Worm (Caenorhabditis elegans) whole organism, L1 larva: Measurements from ENCODE around the gene R08C7.1.

Experiments
- F16B12.6 ChIP-seq: fragments of 150-350 bp; optimal IDR thresholded peaks from 2 replicates; lab custom pipeline; 2014; ENCODE audit warnings: missing biosample characterization, missing genetic modification characterization
- aly-2 ChIP-seq: fragments of 150-350 bp; optimal IDR thresholded peaks from 2 replicates; lab custom pipeline; 2014; ENCODE audit warnings: missing biosample characterization, missing genetic modification characterization
- ama-1 ChIP-seq: fragments of 150-350 bp; optimal IDR thresholded peaks from 2 replicates; lab custom pipeline; 2014
- blmp-1 ChIP-seq: fragments of 150-350 bp; optimal IDR thresholded peaks from 2 replicates; lab custom pipeline; 2014; ENCODE audit warnings: missing biosample characterization, missing genetic modification characterization
- ceh-63 ChIP-seq: fragments of 200-800 bp; sonication (Bioruptor generic); optimal IDR thresholded peaks from 2 replicates; lab custom pipeline; 2018; ENCODE audit warnings: mild to moderate bottlenecking, missing genetic modification characterization, missing compliant biosample characterization
- dpl-1 ChIP-seq, 3 experiments: fragments of 150-350 bp in 2 of 3; sonication (generic microtip) in 1 of 3; optimal IDR thresholded peaks; 2 replicates each; lab custom pipeline; 2014 to 2017; ENCODE audit warnings: missing biosample characterization in 3 of 3, missing genetic modification characterization in 3 of 3, missing genetic modification reagents in 3 of 3
- dsc-1 ChIP-seq: sonication (generic microtip); optimal IDR thresholded peaks from 2 replicates; lab custom pipeline; 2016; ENCODE audit warnings: mild to moderate bottlenecking, missing genetic modification characterization, missing compliant biosample characterization
- efl-1 ChIP-seq, 4 experiments: fragments of 150-350 bp; optimal IDR thresholded peaks in 3 of 4; peaks in 1 of 4; 1 replicate in 1 of 4; 2 replicates in 3 of 4; lab custom pipeline; 2014; ENCODE audit warnings: missing biosample characterization in 2 of 4, missing genetic modification characterization in 2 of 4, missing genetic modification reagents in 2 of 4
- efl-3 ChIP-seq: fragments of 200-800 bp; sonication (Bioruptor generic); optimal IDR thresholded peaks from 2 replicates; lab custom pipeline; 2018; ENCODE audit warnings: mild to moderate bottlenecking, missing genetic modification characterization, missing compliant biosample characterization
- egl-13 ChIP-seq: sonication (generic microtip); optimal IDR thresholded peaks from 2 replicates; lab custom pipeline; 2016; ENCODE audit warnings: missing genotype, missing genetic modification reagents, missing genetic modification characterization, missing compliant biosample characterization
- egl-27 ChIP-seq, 2 experiments: fragments of 150-350 bp in 1 of 2; sonication (generic microtip); optimal IDR thresholded peaks; 3 replicates each; lab custom pipeline; 2017 to 2018; ENCODE audit warnings: missing biosample characterization in 2 of 2, missing genetic modification characterization in 2 of 2, missing genetic modification reagents in 2 of 2
- elt-3 ChIP-seq, 6 experiments: fragments of 150-350 bp in 1 of 6; sonication (generic microtip); optimal IDR thresholded peaks; 2 replicates each; lab custom pipeline; 2017 to 2018; ENCODE audit warnings: missing biosample characterization in 6 of 6, missing genetic modification characterization in 6 of 6, inconsistent platforms in 1 of 6
- ets-5 ChIP-seq: fragments of 200-800 bp; sonication (Bioruptor generic); IDR thresholded peaks from 2 replicates; pipeline ENCODE4 v1.3.6; 2022; ENCODE audit warnings: missing genetic modification characterization, missing compliant biosample characterization
- fkh-10 ChIP-seq: sonication (generic microtip); optimal IDR thresholded peaks from 2 replicates; lab custom pipeline; 2017; ENCODE audit warnings: missing biosample characterization, missing genetic modification reagents, missing genetic modification characterization
- fos-1 ChIP-seq: fragments of 150-350 bp; optimal IDR thresholded peaks from 2 replicates; lab custom pipeline; 2014; ENCODE audit warnings: missing biosample characterization, missing genetic modification characterization
- hlh-17 ChIP-seq: fragments of 200-800 bp; sonication (Bioruptor generic); optimal IDR thresholded peaks from 2 replicates; lab custom pipeline; 2018; ENCODE audit warnings: missing genetic modification characterization, mild to moderate bottlenecking, missing compliant biosample characterization, moderate library complexity, borderline replicate concordance
- hlh-4 ChIP-seq: sonication (generic microtip); optimal IDR thresholded peaks from 2 replicates; lab custom pipeline; 2016; ENCODE audit warnings: mild to moderate bottlenecking, missing genetic modification characterization, missing compliant biosample characterization
- hpl-2 ChIP-seq: fragments of 150-350 bp; optimal IDR thresholded peaks from 2 replicates; lab custom pipeline; 2014; ENCODE audit warnings: missing biosample characterization, missing genetic modification reagents, missing genetic modification characterization
- irx-1 ChIP-seq: sonication (generic microtip); optimal IDR thresholded peaks from 2 replicates; lab custom pipeline; 2016; ENCODE audit warnings: missing genetic modification characterization, missing compliant biosample characterization
- isw-1 ChIP-seq: fragments of 200-800 bp; sonication (Bioruptor generic); IDR thresholded peaks from 2 replicates; pipeline ENCODE4 v1.3.6; 2022; ENCODE audit warnings: missing genetic modification characterization, missing compliant biosample characterization
- lin-13 ChIP-seq: fragments of 150-350 bp; optimal IDR thresholded peaks from 2 replicates; lab custom pipeline; 2014; ENCODE audit warnings: missing biosample characterization, missing genetic modification reagents, missing genetic modification characterization
- lin-14 ChIP-seq: fragments of 200-800 bp; sonication (Bioruptor generic); optimal IDR thresholded peaks from 2 replicates; lab custom pipeline; 2018; ENCODE audit warnings: mild to moderate bottlenecking, missing genetic modification characterization, moderate library complexity, missing compliant biosample characterization
- lin-15B ChIP-seq: fragments of 150-350 bp; sonication (generic microtip); optimal IDR thresholded peaks from 3 replicates; lab custom pipeline; 2014; ENCODE audit warnings: missing biosample characterization, missing genetic modification characterization
- lin-35 ChIP-seq, 2 experiments: fragments of 150-350 bp; optimal IDR thresholded peaks; 2 replicates each; lab custom pipeline; 2014; ENCODE audit warnings: missing biosample characterization in 2 of 2, missing genetic modification characterization in 2 of 2, missing genetic modification reagents in 2 of 2
- lir-3 ChIP-seq: sonication (generic microtip); optimal IDR thresholded peaks from 2 replicates; lab custom pipeline; 2016; ENCODE audit warnings: mild to moderate bottlenecking, missing genetic modification characterization, moderate library complexity, missing compliant biosample characterization; ENCODE audit not compliant: poor library complexity
- lsy-2 ChIP-seq, 2 experiments: fragments of 150-350 bp; optimal IDR thresholded peaks; 2 replicates each; lab custom pipeline; 2014; ENCODE audit warnings: missing biosample characterization in 2 of 2, missing genetic modification characterization in 2 of 2
- mab-9 ChIP-seq: fragments of 200-800 bp; sonication (Bioruptor generic); IDR thresholded peaks from 2 replicates; pipeline ENCODE4 v1.3.6; 2022; ENCODE audit warnings: missing genetic modification reagents, missing genetic modification characterization, missing compliant biosample characterization
- mef-2 ChIP-seq: fragments of 150-350 bp; optimal IDR thresholded peaks from 2 replicates; lab custom pipeline; 2014; ENCODE audit warnings: missing biosample characterization, missing genetic modification characterization
- mep-1 ChIP-seq: fragments of 150-350 bp; optimal IDR thresholded peaks from 2 replicates; lab custom pipeline; 2014; ENCODE audit warnings: missing biosample characterization, missing genetic modification characterization
- nhr-19 ChIP-seq: fragments of 200-800 bp; sonication (Bioruptor generic); conservative IDR thresholded peaks from 2 replicates; pipeline ENCODE4 v1.3.6; 2022; ENCODE audit warnings: missing genetic modification characterization, missing compliant biosample characterization
- nhr-20 ChIP-seq: sonication (generic microtip); optimal IDR thresholded peaks from 2 replicates; lab custom pipeline; 2016; ENCODE audit warnings: mild to moderate bottlenecking, missing genetic modification characterization, missing compliant biosample characterization
- nhr-47 ChIP-seq: sonication (generic microtip); optimal IDR thresholded peaks from 2 replicates; lab custom pipeline; 2016; ENCODE audit warnings: mild to moderate bottlenecking, missing genetic modification characterization, moderate library complexity, missing compliant biosample characterization
- nhr-71 ChIP-seq: sonication (generic microtip); optimal IDR thresholded peaks from 2 replicates; lab custom pipeline; 2016; ENCODE audit warnings: mild to moderate bottlenecking, missing genetic modification characterization, moderate library complexity, missing compliant biosample characterization
- nhr-76 ChIP-seq: sonication (generic microtip); optimal IDR thresholded peaks from 2 replicates; lab custom pipeline; 2017; ENCODE audit warnings: missing biosample characterization, missing genetic modification characterization
- nhr-90 ChIP-seq: sonication (generic microtip); optimal IDR thresholded peaks from 2 replicates; lab custom pipeline; 2016; ENCODE audit warnings: mild to moderate bottlenecking, missing genetic modification characterization, missing compliant biosample characterization; ENCODE audit not compliant: poor library complexity
- pag-3 ChIP-seq: sonication (generic microtip); optimal IDR thresholded peaks from 2 replicates; lab custom pipeline; 2017; ENCODE audit warnings: missing genetic modification characterization, mild to moderate bottlenecking, missing compliant biosample characterization, antibody characterized with exemption, borderline replicate concordance; ENCODE audit not compliant: insufficient read depth
- pax-3 ChIP-seq: fragments of 200-800 bp; sonication (Bioruptor generic); optimal IDR thresholded peaks from 2 replicates; lab custom pipeline; 2018; ENCODE audit warnings: mild to moderate bottlenecking, missing genetic modification characterization, moderate library complexity, missing compliant biosample characterization
- pqm-1 ChIP-seq: sonication (generic microtip); optimal IDR thresholded peaks from 3 replicates; lab custom pipeline; 2017; ENCODE audit warnings: missing biosample characterization, missing genetic modification characterization
- rnt-1 ChIP-seq: sonication (generic microtip); optimal IDR thresholded peaks from 2 replicates; lab custom pipeline; 2016; ENCODE audit warnings: mild to moderate bottlenecking, missing genetic modification characterization, moderate library complexity, missing compliant biosample characterization
- skn-1 ChIP-seq: fragments of 150-350 bp; optimal IDR thresholded peaks from 2 replicates; lab custom pipeline; 2014; ENCODE audit warnings: missing biosample characterization, missing genetic modification characterization
- snpc-4 ChIP-seq: fragments of 150-350 bp; optimal IDR thresholded peaks from 2 replicates; lab custom pipeline; 2014; ENCODE audit warnings: missing biosample characterization, missing genetic modification characterization
- snu-23 ChIP-seq: sonication (generic microtip); optimal IDR thresholded peaks from 2 replicates; lab custom pipeline; 2016; ENCODE audit warnings: missing genetic modification characterization, missing compliant biosample characterization
- sptf-1 ChIP-seq: fragments of 150-350 bp; optimal IDR thresholded peaks from 2 replicates; lab custom pipeline; 2014; ENCODE audit warnings: missing biosample characterization, missing genetic modification characterization
- tlp-1 ChIP-seq: fragments of 150-350 bp; optimal IDR thresholded peaks from 2 replicates; lab custom pipeline; 2014; ENCODE audit warnings: missing biosample characterization, missing genetic modification characterization
- unc-130 ChIP-seq: fragments of 150-350 bp; optimal IDR thresholded peaks from 2 replicates; lab custom pipeline; 2017; ENCODE audit warnings: missing biosample characterization, missing genetic modification characterization, inconsistent platforms
- unc-30 ChIP-seq: sonication (generic microtip); optimal IDR thresholded peaks from 2 replicates; lab custom pipeline; 2017; ENCODE audit warnings: missing biosample characterization, missing genetic modification characterization
- vab-15 ChIP-seq: sonication (generic microtip); optimal IDR thresholded peaks from 2 replicates; lab custom pipeline; 2017; ENCODE audit warnings: missing genotype, mild to moderate bottlenecking, missing genetic modification characterization, missing compliant biosample characterization
- zip-4 ChIP-seq: fragments of 200-800 bp; sonication (Bioruptor generic); optimal IDR thresholded peaks from 2 replicates; lab custom pipeline; 2018; ENCODE audit warnings: mild to moderate bottlenecking, missing genetic modification characterization, moderate library complexity, missing compliant biosample characterization
- ztf-11 ChIP-seq, 2 experiments: sonication (generic microtip); optimal IDR thresholded peaks; 2 replicates each; lab custom pipeline; 2016 to 2017; ENCODE audit warnings: missing genetic modification characterization in 2 of 2, missing biosample characterization in 1 of 2, missing compliant biosample characterization in 1 of 2
- ztf-4 ChIP-seq: fragments of 150-350 bp; optimal IDR thresholded peaks from 2 replicates; lab custom pipeline; 2014; ENCODE audit warnings: missing biosample characterization, missing genetic modification characterization

R08C7.1 gene

DNA sequence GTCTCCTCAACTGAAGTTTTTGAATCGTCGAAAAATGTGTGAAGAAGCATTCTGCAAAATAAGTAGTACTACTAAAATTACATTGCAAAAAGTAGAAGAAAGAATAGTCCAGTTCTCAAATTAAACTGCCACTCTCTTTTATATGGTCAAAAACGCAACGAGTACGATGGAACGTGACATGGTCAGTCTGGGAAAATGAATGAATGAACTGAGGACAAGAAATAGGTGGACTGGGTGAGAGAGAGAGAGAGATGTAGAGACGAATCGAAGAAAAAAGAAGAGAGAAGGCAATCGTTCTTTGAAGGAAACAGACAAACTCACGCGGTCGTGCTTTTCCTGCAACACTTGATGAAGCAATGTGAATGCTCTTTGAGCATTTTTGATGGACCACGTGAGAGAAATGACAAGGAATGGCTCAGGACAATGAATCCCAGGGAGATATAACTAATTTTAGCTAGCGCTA is 25.4 kb downstream of the R08C7.1 start, which contains the start of gene M01H9.3 (continued):
- TF ChIP-seq lin-15B (tag; lab: Kevin White, UChicago) (no peak), nhr-76 (no peak), lir-3 (tag; lab: Kevin White, UChicago) (peak; percentile 78), pag-3 (no peak), ztf-4 (tag; lab: Kevin White, UChicago) (peak; percentile 71), ceh-63 (GFP tag; lab: Kevin White, UChicago) (no peak), hlh-17 (no peak), tlp-1 (tag; lab: Kevin White, UChicago) (no peak), unc-130 (tag; lab: Kevin White, UChicago) (peak; percentile 85), nhr-47 (tag; lab: Kevin White, UChicago) (peak; percentile 51), snu-23 (GFP tag; lab: Kevin White, UChicago) (peak; percentile 89), mef-2 (tag; lab: Kevin White, UChicago) (peak; percentile 67), zip-4 (GFP tag; lab: Kevin White, UChicago) (no peak)

DNA sequence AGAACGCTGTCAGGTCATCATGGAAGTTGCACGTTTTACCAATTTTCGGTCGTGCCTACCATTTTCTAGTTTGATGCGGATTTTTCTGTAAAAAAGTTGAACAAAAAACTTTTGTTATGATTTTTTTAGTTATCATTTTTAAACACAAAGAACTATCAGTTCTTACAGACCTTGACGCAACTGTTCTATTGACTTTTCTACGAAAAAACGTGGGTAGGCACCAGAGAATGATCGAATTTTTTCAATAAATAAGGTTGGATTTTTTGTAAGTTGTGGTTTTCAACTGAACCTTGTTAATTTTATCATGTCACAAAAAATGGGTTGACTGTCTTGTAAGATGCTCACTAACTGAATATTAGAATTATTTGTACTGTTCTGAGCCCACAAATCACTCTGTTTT is 26.9 kb downstream of the R08C7.1 start:
- TF ChIP-seq egl-27 (tag; optimal IDR thresholded peaks at IDR 0.05; lab: Kevin White, UChicago): no peak
- TF ChIP-seq lin-15B (tag; lab: Kevin White, UChicago): no peak
- TF ChIP-seq mab-9 (GFP tag; lab: Robert Waterston, UW): no peak
- no peak for TF ChIP-seq lin-35 (GFP tag; optimal IDR thresholded peaks at IDR 0.05; lab: Kevin White, UChicago)
- TF ChIP-seq efl-1 (optimal IDR thresholded peaks at IDR 0.05; lab: Kevin White, UChicago): no peak
- TF ChIP-seq efl-1 (GFP tag; optimal IDR thresholded peaks at IDR 0.05 in 1 of 2; lab: Kevin White, UChicago): peak in 1 of 2 experiments; percentile 25
- TF ChIP-seq pax-3 (tag; lab: Kevin White, UChicago): no peak
- no peak for TF ChIP-seq fos-1
- no peak for TF ChIP-seq unc-30 (tag; lab: Kevin White, UChicago)
- TF ChIP-seq ztf-4 (tag; lab: Kevin White, UChicago): no peak
- no peak for TF ChIP-seq blmp-1 (tag; lab: Kevin White, UChicago)
- no peak for TF ChIP-seq aly-2 (tag; lab: Kevin White, UChicago)
- TF ChIP-seq snpc-4 (tag; lab: Kevin White, UChicago): no peak
- TF ChIP-seq ama-1 (lab: Kevin White, UChicago): no peak
- TF ChIP-seq nhr-71 (tag; lab: Kevin White, UChicago): peak; percentile 9
- no peak for TF ChIP-seq pqm-1 (tag; lab: Kevin White, UChicago)
- no peak for TF ChIP-seq ztf-11 (tag; optimal IDR thresholded peaks at IDR 0.05; lab: Kevin White, UChicago)
- peak; percentile 20 for TF ChIP-seq lin-14 (GFP tag; lab: Kevin White, UChicago)
- TF ChIP-seq lsy-2 (tag; optimal IDR thresholded peaks at IDR 0.05; lab: Kevin White, UChicago): no peak
- TF ChIP-seq hlh-4 (tag; lab: Kevin White, UChicago): no peak
- no peak for TF ChIP-seq mef-2 (tag; lab: Kevin White, UChicago)
- no peak for TF ChIP-seq egl-13
- TF ChIP-seq nhr-19: peak; percentile 77
- no peak for TF ChIP-seq efl-3 (GFP tag; lab: Kevin White, UChicago)
- no peak for TF ChIP-seq hpl-2
- TF ChIP-seq ets-5: no peak
- TF ChIP-seq lin-13 (GFP tag; lab: Kevin White, UChicago): no peak
- no peak for TF ChIP-seq nhr-47 (tag; lab: Kevin White, UChicago)
- TF ChIP-seq rnt-1: no peak
- peak; percentile 7 for TF ChIP-seq snu-23 (GFP tag; lab: Kevin White, UChicago)
- no peak for TF ChIP-seq skn-1
- TF ChIP-seq fkh-10 (GFP tag; lab: Kevin White, UChicago): no peak
- no peak for TF ChIP-seq vab-15
- TF ChIP-seq isw-1 (GFP tag; lab: Robert Waterston, UW): no peak
- TF ChIP-seq dsc-1 (tag; lab: Kevin White, UChicago): no peak
- TF ChIP-seq irx-1 (tag; lab: Kevin White, UChicago): no peak
- no peak for TF ChIP-seq nhr-90 (tag; lab: Kevin White, UChicago)
- TF ChIP-seq mep-1 (tag; lab: Kevin White, UChicago): no peak
- TF ChIP-seq F16B12.6: no peak
- peak; percentile 46 for TF ChIP-seq nhr-20 (tag; lab: Kevin White, UChicago)
- TF ChIP-seq lir-3 (tag; lab: Kevin White, UChicago): no peak
- no peak for TF ChIP-seq sptf-1
- no peak for TF ChIP-seq elt-3 (tag; optimal IDR thresholded peaks at IDR 0.05; lab: Kevin White, UChicago)
- no peak for TF ChIP-seq tlp-1 (tag; lab: Kevin White, UChicago)
- TF ChIP-seq dpl-1 (GFP tag; optimal IDR thresholded peaks at IDR 0.05; lab: Kevin White, UChicago): no peak
